1 fruit fly cellular context compared by ENCODE assay signal in genomic region chr3R:16224415-16225165, dm6.
TF ChIP-seq lines count a peak whose summit lies in the region.

No protein-coding gene starts in this region.

TF ChIP-seq in whole organism, embryonic, 481 proteins besides CTCF, POLR2A, EP300 and RAD21 (continued from another document):
- TF ChIP-seq CG33557 (GFP tag; optimal IDR thresholded peaks at IDR 0.05; lab: Kevin White, UChicago) (peak; percentile 96), Neu2 (GFP tag; optimal IDR thresholded peaks at IDR 0.05; lab: Kevin White, UChicago; ENCODE audit: borderline replicate concordance) (peak; percentile 81), CG1529 (GFP tag; optimal IDR thresholded peaks at IDR 0.05; lab: Kevin White, UChicago) (peak; percentile 98), Rfx (GFP tag; IDR thresholded peaks at IDR 0.05; lab: Robert Waterston, UW) (no peak), CG1792 (GFP tag; optimal IDR thresholded peaks at IDR 0.05; lab: Kevin White, UChicago) (peak; percentile 97), lilli (GFP tag; optimal IDR thresholded peaks at IDR 0.05; lab: Kevin White, UChicago) (peak; percentile 98), chinmo (GFP tag; IDR thresholded peaks at IDR 0.05; lab: Robert Waterston, UW; ENCODE audit: partially characterized antibody) (no peak), vfl (GFP tag; optimal IDR thresholded peaks at IDR 0.05; lab: Kevin White, UChicago) (peak; percentile 94), CG9932 (GFP tag; IDR thresholded peaks at IDR 0.05; lab: Robert Waterston, UW) (no peak), Six4 (GFP tag; optimal IDR thresholded peaks at IDR 0.05; lab: Kevin White, UChicago) (peak; percentile 96), eve (GFP tag; optimal IDR thresholded peaks at IDR 0.05; lab: Kevin White, UChicago) (peak in 1 of 2 experiments; percentile 99), Atf-2 (GFP tag; optimal IDR thresholded peaks at IDR 0.05; lab: Kevin White, UChicago) (peak; percentile 96), CG15011 (GFP tag; optimal IDR thresholded peaks at IDR 0.05; lab: Kevin White, UChicago) (peak; percentile 96), CG3065 (GFP tag; optimal IDR thresholded peaks at IDR 0.05; lab: Kevin White, UChicago) (peak; percentile 81), zen2 (GFP tag; IDR thresholded peaks at IDR 0.05; lab: Robert Waterston, UW; ENCODE audit: partially characterized antibody) (no peak), CkIIα-i1 (GFP tag; IDR thresholded peaks at IDR 0.05; lab: Robert Waterston, UW) (no peak), Trl (optimal IDR thresholded peaks at IDR 0.05; lab: Kevin White, UChicago) (peak; percentile 96 to 97), Trl (GFP tag; optimal IDR thresholded peaks at IDR 0.05; lab: Kevin White, UChicago) (peak; percentile 98), CG7987 (GFP tag; optimal IDR thresholded peaks at IDR 0.05; lab: Kevin White, UChicago) (peak; percentile 90), Max (GFP tag; optimal IDR thresholded peaks at IDR 0.05; lab: Kevin White, UChicago) (peak; percentile 94), CG17912 (GFP tag; optimal IDR thresholded peaks at IDR 0.05; lab: Kevin White, UChicago) (peak; percentile 7), BEAF-32 (GFP tag; optimal IDR thresholded peaks at IDR 0.05; lab: Kevin White, UChicago) (peak; percentile 14), sisA (GFP tag; IDR thresholded peaks at IDR 0.05; lab: Robert Waterston, UW) (no peak)
TF ChIP-seq in whole organism, embryonic: peak in this region for 311.
